Worm (Caenorhabditis elegans) whole organism, young adult: ENCODE results near the gene acdh-2.

Source experiments
- B0019.2 ChIP-seq: fragments of 200-800 bp; sonication (Bioruptor generic); conservative IDR thresholded peaks from 2 replicates; pipeline ENCODE4 v1.3.6; 2022; ENCODE audit warnings: missing genetic modification reagents, missing genetic modification characterization, missing compliant biosample characterization
- B0035.1 ChIP-seq: sonication (generic microtip); optimal IDR thresholded peaks from 2 replicates; lab custom pipeline; 2016; ENCODE audit warnings: missing genetic modification characterization, mild to moderate bottlenecking, missing compliant biosample characterization, missing genotype, missing genetic modification reagents
- B0261.1 ChIP-seq: sonication (generic microtip); optimal IDR thresholded peaks from 2 replicates; lab custom pipeline; 2016; ENCODE audit warnings: mild to moderate bottlenecking, missing genetic modification characterization, moderate library complexity, missing compliant biosample characterization
- C06A6.2 ChIP-seq: fragments of 200-800 bp; sonication (Bioruptor generic); conservative IDR thresholded peaks from 2 replicates; pipeline ENCODE4 v1.3.6; 2022; ENCODE audit warnings: missing genetic modification characterization, missing compliant biosample characterization
- F22D6.2 ChIP-seq: sonication (generic microtip); optimal IDR thresholded peaks from 2 replicates; lab custom pipeline; 2016; ENCODE audit warnings: mild to moderate bottlenecking, missing genetic modification characterization, missing compliant biosample characterization
- F33H1.4 ChIP-seq: fragments of 200-800 bp; sonication (Bioruptor generic); IDR thresholded peaks from 2 replicates; pipeline ENCODE4 v1.3.6; 2022; ENCODE audit warnings: missing genetic modification reagents, missing genetic modification characterization, missing compliant biosample characterization
- F37B4.10 ChIP-seq: fragments of 200-800 bp; sonication (Bioruptor generic); IDR thresholded peaks from 2 replicates; pipeline ENCODE4 v1.3.6; 2022; ENCODE audit warnings: missing genetic modification characterization, missing compliant biosample characterization
- K11D2.4 ChIP-seq: fragments of 200-800 bp; sonication (Bioruptor generic); IDR thresholded peaks from 2 replicates; pipeline ENCODE4 v1.3.6; 2022; ENCODE audit warnings: missing genetic modification reagents, missing genetic modification characterization, missing compliant biosample characterization
- T07F8.4 ChIP-seq: sonication (generic microtip); optimal IDR thresholded peaks from 2 replicates; lab custom pipeline; 2016; ENCODE audit warnings: mild to moderate bottlenecking, missing genetic modification characterization, moderate library complexity, missing compliant biosample characterization
- Y53F4B.3 ChIP-seq: fragments of 200-800 bp; sonication (Bioruptor generic); IDR thresholded peaks from 2 replicates; pipeline ENCODE4 v1.3.6; 2022; ENCODE audit warnings: missing genetic modification reagents, missing genetic modification characterization, missing compliant biosample characterization
- Y67H2A.10 ChIP-seq: fragments of 200-800 bp; sonication (Bioruptor generic); conservative IDR thresholded peaks from 2 replicates; pipeline ENCODE4 v1.3.6; 2022; ENCODE audit warnings: missing genetic modification reagents, missing genetic modification characterization, missing compliant biosample characterization
- attf-3 ChIP-seq: fragments of 200-800 bp; sonication (Bioruptor generic); conservative IDR thresholded peaks from 2 replicates; pipeline ENCODE4 v1.3.6; 2022; ENCODE audit warnings: missing genetic modification reagents, missing genetic modification characterization, missing compliant biosample characterization
- attf-5 ChIP-seq: fragments of 200-800 bp; sonication (Bioruptor generic); optimal IDR thresholded peaks from 2 replicates; lab custom pipeline; 2018; ENCODE audit warnings: mild to moderate bottlenecking, missing genetic modification characterization, missing compliant biosample characterization
- attf-6 ChIP-seq: fragments of 200-800 bp; sonication (Bioruptor generic); IDR thresholded peaks from 2 replicates; pipeline ENCODE4 v1.3.6; 2022; ENCODE audit warnings: missing genetic modification reagents, missing genetic modification characterization, missing compliant biosample characterization
- cebp-2 ChIP-seq: fragments of 200-800 bp; sonication (Bioruptor generic); IDR thresholded peaks from 2 replicates; pipeline ENCODE4 v1.3.6; 2022; ENCODE audit warnings: missing genetic modification characterization, missing compliant biosample characterization
- ceh-58 ChIP-seq: fragments of 200-800 bp; sonication (Bioruptor generic); IDR thresholded peaks from 2 replicates; pipeline ENCODE4 v1.3.6; 2022; ENCODE audit warnings: missing genetic modification characterization, missing compliant biosample characterization
- ceh-79 ChIP-seq: sonication (generic microtip); optimal IDR thresholded peaks from 2 replicates; lab custom pipeline; 2017; ENCODE audit warnings: mild to moderate bottlenecking, missing genetic modification characterization, missing compliant biosample characterization
- egl-18 ChIP-seq: fragments of 200-800 bp; sonication (Bioruptor generic); IDR thresholded peaks from 2 replicates; pipeline ENCODE4 v1.3.6; 2022; ENCODE audit warnings: missing genetic modification reagents, missing genetic modification characterization, missing compliant biosample characterization
- egl-44 ChIP-seq: fragments of 200-800 bp; sonication (Bioruptor generic); IDR thresholded peaks from 2 replicates; pipeline ENCODE4 v1.3.6; 2022; ENCODE audit warnings: missing genetic modification reagents, missing genetic modification characterization, missing compliant biosample characterization
- ekl-4 ChIP-seq: fragments of 200-800 bp; sonication (Bioruptor generic); IDR thresholded peaks from 2 replicates; pipeline ENCODE4 v1.3.6; 2022; ENCODE audit warnings: missing genetic modification reagents, missing genetic modification characterization, missing compliant biosample characterization
- fkh-3 ChIP-seq: sonication (generic microtip); optimal IDR thresholded peaks from 2 replicates; lab custom pipeline; 2016; ENCODE audit warnings: mild to moderate bottlenecking, missing genetic modification characterization, missing compliant biosample characterization
- gei-17 ChIP-seq: fragments of 200-800 bp; sonication (Bioruptor generic); optimal IDR thresholded peaks from 2 replicates; lab custom pipeline; 2018; ENCODE audit warnings: mild to moderate bottlenecking, missing genetic modification characterization, missing compliant biosample characterization
- hlh-12 ChIP-seq: sonication (generic microtip); optimal IDR thresholded peaks from 2 replicates; lab custom pipeline; 2016; ENCODE audit warnings: missing genetic modification characterization, missing compliant biosample characterization
- hlh-26 ChIP-seq: fragments of 200-800 bp; sonication (Bioruptor generic); conservative IDR thresholded peaks from 2 replicates; pipeline ENCODE4 v1.3.6; 2022; ENCODE audit warnings: missing genetic modification reagents, missing genetic modification characterization, missing compliant biosample characterization
- hmg-20 ChIP-seq: fragments of 200-800 bp; sonication (Bioruptor generic); IDR thresholded peaks from 2 replicates; pipeline ENCODE4 v1.3.6; 2022; ENCODE audit warnings: missing genetic modification reagents, missing genetic modification characterization, missing compliant biosample characterization
- hrde-1 ChIP-seq: sonication (generic microtip); optimal IDR thresholded peaks from 2 replicates; lab custom pipeline; 2016; ENCODE audit warnings: missing genetic modification characterization, mild to moderate bottlenecking, missing compliant biosample characterization, moderate library complexity, missing genotype, missing genetic modification reagents, borderline replicate concordance
- hsf-1 ChIP-seq: fragments of 200-800 bp; sonication (Bioruptor generic); IDR thresholded peaks from 2 replicates; pipeline ENCODE4 v1.3.6; 2022; ENCODE audit warnings: missing genetic modification reagents, missing genetic modification characterization, missing compliant biosample characterization
- lin-35 ChIP-seq, 3 experiments: fragments of 150-350 bp in 2 of 3; sonication (generic microtip) in 1 of 3; optimal IDR thresholded peaks; 2 replicates each; lab custom pipeline; 2014 to 2018; ENCODE audit warnings: missing biosample characterization in 3 of 3, missing genetic modification characterization in 3 of 3, missing genetic modification reagents in 3 of 3
- lin-54 ChIP-seq: fragments of 200-800 bp; sonication (Bioruptor generic); optimal IDR thresholded peaks from 2 replicates; lab custom pipeline; 2018; ENCODE audit warnings: mild to moderate bottlenecking, missing genetic modification characterization, missing compliant biosample characterization
- madf-10 ChIP-seq: sonication (generic microtip); optimal IDR thresholded peaks from 2 replicates; lab custom pipeline; 2016; ENCODE audit warnings: mild to moderate bottlenecking, missing genetic modification characterization, missing compliant biosample characterization
- mcd-1 ChIP-seq: fragments of 200-800 bp; sonication (Bioruptor generic); IDR thresholded peaks from 2 replicates; pipeline ENCODE4 v1.3.6; 2022; ENCODE audit warnings: missing genetic modification reagents, missing genetic modification characterization, missing compliant biosample characterization
- mes-4 ChIP-seq: sonication (generic microtip); optimal IDR thresholded peaks from 2 replicates; lab custom pipeline; 2016; ENCODE audit warnings: missing genotype, missing genetic modification characterization, missing compliant biosample characterization
- nfya-1 ChIP-seq: sonication (generic microtip); optimal IDR thresholded peaks from 2 replicates; lab custom pipeline; 2017; ENCODE audit warnings: antibody characterized with exemption, missing compliant biosample characterization, missing genetic modification characterization, borderline replicate concordance; ENCODE audit not compliant: insufficient read depth
- nfyb-1 ChIP-seq: fragments of 200-800 bp; sonication (Bioruptor generic); IDR thresholded peaks from 2 replicates; pipeline ENCODE4 v1.3.6; 2022; ENCODE audit warnings: missing genetic modification reagents, missing genetic modification characterization, missing compliant biosample characterization
- nhr-120 ChIP-seq: fragments of 200-800 bp; sonication (Bioruptor generic); IDR thresholded peaks from 2 replicates; pipeline ENCODE4 v1.3.6; 2022; ENCODE audit warnings: missing genetic modification characterization, missing compliant biosample characterization
- nhr-179 ChIP-seq: sonication (generic microtip); optimal IDR thresholded peaks from 2 replicates; lab custom pipeline; 2016; ENCODE audit warnings: mild to moderate bottlenecking, missing genetic modification characterization, missing compliant biosample characterization
- pbrm-1 ChIP-seq: fragments of 200-800 bp; sonication (Bioruptor generic); IDR thresholded peaks from 2 replicates; pipeline ENCODE4 v1.3.6; 2022; ENCODE audit warnings: missing genetic modification reagents, missing genetic modification characterization, missing compliant biosample characterization
- pha-4 ChIP-seq: fragments of 150-350 bp; sonication (generic microtip); optimal IDR thresholded peaks from 2 replicates; lab custom pipeline; 2014; ENCODE audit warnings: missing biosample characterization, missing genetic modification reagents, missing genetic modification characterization
- rcor-1 ChIP-seq: fragments of 200-800 bp; sonication (Bioruptor generic); IDR thresholded peaks from 2 replicates; pipeline ENCODE4 v1.3.6; 2022; ENCODE audit warnings: missing genetic modification reagents, missing genetic modification characterization, missing compliant biosample characterization
- sdz-38 ChIP-seq: sonication (generic microtip); optimal IDR thresholded peaks from 2 replicates; lab custom pipeline; 2016; ENCODE audit warnings: missing genotype, missing genetic modification characterization, missing compliant biosample characterization
- sea-2 ChIP-seq: fragments of 200-800 bp; sonication (Bioruptor generic); IDR thresholded peaks from 2 replicates; pipeline ENCODE4 v1.3.6; 2022; ENCODE audit warnings: missing genetic modification characterization, missing compliant biosample characterization
- snpc-3.4 ChIP-seq: sonication (generic microtip); optimal IDR thresholded peaks from 2 replicates; lab custom pipeline; 2017; ENCODE audit warnings: missing genetic modification characterization, mild to moderate bottlenecking, missing compliant biosample characterization, antibody characterized with exemption, moderate library complexity, missing genotype, missing genetic modification reagents
- snpc-4 ChIP-seq, 5 experiments: fragments of 150-350 bp in 1 of 5; sonication (generic microtip) in 4 of 5; optimal IDR thresholded peaks; 2 replicates each; lab custom pipeline; 2014 to 2018; ENCODE audit warnings: missing genetic modification characterization in 5 of 5, missing biosample characterization in 3 of 5, antibody characterized with exemption in 2 of 5, mild to moderate bottlenecking in 2 of 5, missing compliant biosample characterization in 2 of 5, missing genotype in 2 of 5, moderate library complexity in 2 of 5, missing genetic modification reagents in 1 of 5
- tbp1 ChIP-seq: fragments of 200-800 bp; sonication (Bioruptor generic); optimal IDR thresholded peaks from 2 replicates; lab custom pipeline; 2018; ENCODE audit warnings: mild to moderate bottlenecking, missing genetic modification characterization, missing compliant biosample characterization
- tbx-9 ChIP-seq: sonication (generic microtip); optimal IDR thresholded peaks from 2 replicates; lab custom pipeline; 2016; ENCODE audit warnings: borderline replicate concordance, missing genetic modification characterization, inconsistent platforms, missing compliant biosample characterization
- tlf-1 ChIP-seq: fragments of 200-800 bp; sonication (Bioruptor generic); optimal IDR thresholded peaks from 2 replicates; lab custom pipeline; 2018; ENCODE audit warnings: mild to moderate bottlenecking, missing genetic modification characterization, missing compliant biosample characterization
- unc-130 ChIP-seq: sonication (generic microtip); optimal IDR thresholded peaks from 2 replicates; lab custom pipeline; 2016; ENCODE audit warnings: missing genetic modification reagents, missing genetic modification characterization, missing compliant biosample characterization
- zim-3 ChIP-seq: sonication (generic microtip); optimal IDR thresholded peaks from 2 replicates; lab custom pipeline; 2017; ENCODE audit warnings: mild to moderate bottlenecking, missing genetic modification characterization, moderate library complexity, missing compliant biosample characterization

Gene acdh-2

DNA sequence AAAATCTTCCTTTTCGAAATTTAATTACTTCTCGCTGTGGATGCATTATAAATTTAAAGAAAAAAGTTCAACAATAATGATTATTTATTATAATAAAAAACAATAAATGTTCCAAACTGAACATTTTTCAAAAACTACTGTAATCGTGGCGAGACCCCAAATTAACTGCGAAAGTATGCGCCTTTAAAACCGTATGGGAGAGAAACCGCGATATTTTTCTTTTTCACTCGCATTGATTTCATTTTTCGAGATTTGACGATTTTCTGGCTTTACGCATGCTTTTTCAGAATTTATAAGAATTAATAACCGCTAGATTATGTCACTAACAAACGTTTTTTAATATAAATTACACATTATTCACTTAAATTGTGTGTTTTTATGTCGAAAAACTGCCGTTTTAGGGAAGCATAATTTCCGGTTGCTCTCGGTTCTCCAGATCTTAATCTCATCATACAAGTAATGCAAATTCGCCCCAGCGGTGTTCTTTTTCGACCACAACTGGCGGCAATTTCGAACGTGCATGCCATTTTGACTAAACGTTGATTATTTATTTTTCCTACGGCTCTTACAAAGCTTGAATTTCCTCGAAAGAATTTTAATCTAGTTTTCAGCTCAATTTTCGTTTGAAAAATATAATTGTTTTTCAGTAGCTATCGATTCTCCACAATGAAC lies 46.2 kb downstream of the acdh-2 start, which contains the start of gene F12A10.8 (continued):
- TF ChIP-seq hsf-1 (GFP tag; lab: Robert Waterston, UW) (no peak), attf-5 (GFP tag; lab: Kevin White, UChicago) (no peak), F37B4.10 (GFP tag; lab: Robert Waterston, UW) (no peak), tbx-9 (tag; lab: Kevin White, UChicago) (no peak), sdz-38 (tag; lab: Kevin White, UChicago) (no peak), lin-54 (GFP tag; lab: Kevin White, UChicago) (no peak), mes-4 (no peak), attf-6 (no peak), nfyb-1 (GFP tag; lab: Robert Waterston, UW) (no peak), F33H1.4 (peak; percentile 88), K11D2.4 (GFP tag; lab: Robert Waterston, UW) (no peak), mcd-1 (GFP tag; lab: Robert Waterston, UW) (peak; percentile 46; the same call in 1 of the 2 replicates), hrde-1 (tag; lab: Kevin White, UChicago) (no peak), tbp1 (no peak), Y53F4B.3 (GFP tag; lab: Robert Waterston, UW) (no peak), sea-2 (GFP tag; lab: Robert Waterston, UW) (no peak), tlf-1 (no peak), ekl-4 (no peak), nhr-120 (GFP tag; lab: Robert Waterston, UW) (no peak), egl-44 (GFP tag; lab: Robert Waterston, UW) (no peak), pbrm-1 (GFP tag; lab: Robert Waterston, UW) (no peak), unc-130 (no peak), fkh-3 (no peak), lin-35 (GFP tag; optimal IDR thresholded peaks at IDR 0.05; lab: Kevin White, UChicago) (peak in 1 of 3 experiments; percentile 60), hlh-12 (tag; lab: Kevin White, UChicago) (no peak), pha-4 (no peak), madf-10 (tag; lab: Kevin White, UChicago) (no peak), cebp-2 (GFP tag; lab: Robert Waterston, UW) (no peak), Y67H2A.10 (no peak), hlh-26 (GFP tag; lab: Robert Waterston, UW) (no peak), snpc-4 (GFP tag; optimal IDR thresholded peaks at IDR 0.05; lab: Kevin White, UChicago) (peak; percentile 22), snpc-4 (tag; optimal IDR thresholded peaks at IDR 0.05; lab: Kevin White, UChicago) (no peak), nhr-179 (tag; lab: Kevin White, UChicago) (no peak), hmg-20 (GFP tag; lab: Robert Waterston, UW) (no peak), nfya-1 (tag; lab: Kevin White, UChicago) (no peak), C06A6.2 (GFP tag; lab: Robert Waterston, UW) (no peak), egl-18 (GFP tag; lab: Robert Waterston, UW) (no peak), gei-17 (GFP tag; lab: Kevin White, UChicago) (no peak), snpc-3.4 (tag; lab: Kevin White, UChicago) (peak; percentile 13), rcor-1 (GFP tag; lab: Robert Waterston, UW) (no peak), T07F8.4 (tag; lab: Kevin White, UChicago) (no peak), ceh-79 (tag; lab: Kevin White, UChicago) (no peak), B0035.1 (tag; lab: Kevin White, UChicago) (no peak), F22D6.2 (tag; lab: Kevin White, UChicago) (no peak), B0261.1 (no peak), ceh-58 (GFP tag; lab: Robert Waterston, UW) (no peak), B0019.2 (no peak), attf-3 (GFP tag; lab: Robert Waterston, UW) (no peak), zim-3 (tag; lab: Kevin White, UChicago) (no peak)
